Worm (Caenorhabditis elegans): Measurements from ENCODE around the gene dnj-11.

DNA sequence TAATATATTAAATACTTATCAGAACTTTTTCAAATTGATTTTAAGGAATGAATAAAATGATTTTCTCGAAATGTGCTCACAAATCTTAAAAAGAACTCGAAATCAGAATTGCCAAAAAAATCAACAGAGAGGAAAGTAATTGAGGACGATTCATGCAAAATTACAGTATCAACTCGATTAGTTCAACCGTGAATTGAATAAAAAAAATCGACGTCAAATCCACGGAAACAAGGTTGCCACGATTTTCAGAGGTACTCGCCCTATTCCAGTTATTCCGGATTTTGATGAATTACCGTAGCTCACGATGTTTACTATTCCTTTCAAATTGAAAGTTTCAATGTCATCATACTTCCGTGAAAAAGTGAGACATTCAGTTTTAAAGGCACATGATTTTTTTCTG, 16.7 kb downstream of the dnj-11 start, which contains the start of gene F15B10.3:
- no peak for TF ChIP-seq lin-35 (GFP tag; optimal IDR thresholded peaks at IDR 0.05)
- TF ChIP-seq lsy-2 (tag; optimal IDR thresholded peaks at IDR 0.05): no peak
- TF ChIP-seq nhr-11 (tag; optimal IDR thresholded peaks at IDR 0.05): no peak
- TF ChIP-seq lir-3 (tag; optimal IDR thresholded peaks at IDR 0.05; ENCODE audit: poor library complexity): no peak
- TF ChIP-seq ztf-4 (tag; optimal IDR thresholded peaks at IDR 0.05): no peak
- no peak for TF ChIP-seq sox-4 (tag; optimal IDR thresholded peaks at IDR 0.05)
- no peak for TF ChIP-seq alr-1 (tag; optimal IDR thresholded peaks at IDR 0.05; ENCODE audit: borderline replicate concordance)
- TF ChIP-seq fkh-10 (GFP tag; optimal IDR thresholded peaks at IDR 0.05): no peak
- no peak for TF ChIP-seq F16B12.6 (tag; optimal IDR thresholded peaks at IDR 0.05)
- no peak for TF ChIP-seq ceh-82 (tag; optimal IDR thresholded peaks at IDR 0.05)
- no peak for TF ChIP-seq nhr-28 (tag; optimal IDR thresholded peaks at IDR 0.05)
- no peak for TF ChIP-seq nhr-47 (tag; optimal IDR thresholded peaks at IDR 0.05)
- no peak for TF ChIP-seq ztf-11 (tag; optimal IDR thresholded peaks at IDR 0.05)
